Worm (Caenorhabditis elegans) whole organism, midembryonic: Measurements from ENCODE around the gene glna-2.

Experiments
- T22C8.4 ChIP-seq: fragments of 200-800 bp; sonication (Bioruptor generic); IDR thresholded peaks from 2 replicates; pipeline ENCODE4 v1.3.6; 2022; ENCODE audit warnings: missing genetic modification characterization, missing compliant biosample characterization
- cog-1 ChIP-seq: sonication (generic microtip); optimal IDR thresholded peaks from 2 replicates; lab custom pipeline; 2016; ENCODE audit warnings: missing genetic modification characterization, missing compliant biosample characterization
- flt-1 ChIP-seq: fragments of 200-800 bp; sonication (Bioruptor generic); IDR thresholded peaks from 2 replicates; pipeline ENCODE4 v1.3.6; 2022; ENCODE audit warnings: missing genetic modification characterization, missing compliant biosample characterization
- klf-2 ChIP-seq: fragments of 200-800 bp; sonication (Bioruptor generic); conservative IDR thresholded peaks from 2 replicates; pipeline ENCODE4 v1.3.6; 2022; ENCODE audit warnings: missing genetic modification reagents, missing genetic modification characterization, missing compliant biosample characterization
- med-1 ChIP-seq: sonication (generic microtip); optimal IDR thresholded peaks from 2 replicates; lab custom pipeline; 2017; ENCODE audit warnings: missing genetic modification characterization, mild to moderate bottlenecking, missing compliant biosample characterization, antibody characterized with exemption, missing genetic modification reagents; ENCODE audit not compliant: insufficient read depth
- ref-1 ChIP-seq: fragments of 200-800 bp; sonication (Bioruptor generic); conservative IDR thresholded peaks from 2 replicates; pipeline ENCODE4 v1.3.6; 2022; ENCODE audit warnings: missing genetic modification reagents, missing genetic modification characterization, missing compliant biosample characterization
- tab-1 ChIP-seq: fragments of 200-800 bp; sonication (Bioruptor generic); IDR thresholded peaks from 2 replicates; pipeline ENCODE4 v1.3.6; 2022; ENCODE audit warnings: missing genetic modification characterization, missing compliant biosample characterization
- ztf-23 ChIP-seq: fragments of 200-800 bp; sonication (Bioruptor generic); IDR thresholded peaks from 2 replicates; pipeline ENCODE4 v1.3.6; 2022; ENCODE audit warnings: missing genetic modification reagents, missing genetic modification characterization, missing compliant biosample characterization
- ztf-29 ChIP-seq: fragments of 200-800 bp; sonication (Bioruptor generic); IDR thresholded peaks from 2 replicates; pipeline ENCODE4 v1.3.6; 2022; ENCODE audit warnings: missing genetic modification reagents, missing genetic modification characterization, missing compliant biosample characterization

Gene glna-2

ce11 chrII:8015483-8015938, 7.1 kb downstream of the glna-2 start:
- no peak for TF ChIP-seq flt-1
- TF ChIP-seq T22C8.4 (GFP tag; lab: Robert Waterston, UW): 0 out of 2 replicates have a peak, but pooled peaks have one; percentile 13

- no peak for TF ChIP-seq T22C8.4 (GFP tag; lab: Robert Waterston, UW)
- no peak for TF ChIP-seq med-1 (GFP tag; lab: Kevin White, UChicago)
- no peak for TF ChIP-seq ref-1 (GFP tag; lab: Robert Waterston, UW)
- TF ChIP-seq ztf-29 (GFP tag; lab: Robert Waterston, UW): no peak
- TF ChIP-seq klf-2 (GFP tag; lab: Robert Waterston, UW): no peak
- no peak for TF ChIP-seq flt-1
- TF ChIP-seq tab-1 (GFP tag; lab: Robert Waterston, UW): no peak
- no peak for TF ChIP-seq ztf-23 (GFP tag; lab: Robert Waterston, UW)
- no peak for TF ChIP-seq cog-1 (tag; lab: Kevin White, UChicago)
Observed at ce11 chrII:8016167-8016566, 7.7 kb downstream of the glna-2 start.

- no peak for TF ChIP-seq cog-1 (tag; lab: Kevin White, UChicago)
- no peak for TF ChIP-seq T22C8.4 (GFP tag; lab: Robert Waterston, UW)
- TF ChIP-seq med-1 (GFP tag; lab: Kevin White, UChicago): no peak
- no peak for TF ChIP-seq klf-2 (GFP tag; lab: Robert Waterston, UW)
- no peak for TF ChIP-seq ref-1 (GFP tag; lab: Robert Waterston, UW)
- no peak for TF ChIP-seq tab-1 (GFP tag; lab: Robert Waterston, UW)
- TF ChIP-seq ztf-23 (GFP tag; lab: Robert Waterston, UW): no peak
- TF ChIP-seq ztf-29 (GFP tag; lab: Robert Waterston, UW): no peak
- TF ChIP-seq flt-1: no peak
Observed at ce11 chrII:8016761-8017160, 8.3 kb downstream of the glna-2 start.

ce11 chrII:8017380-8017779, 8.9 kb downstream of the glna-2 start, which contains the start of gene zyg-11:
Gene zyg-11, plus strand, starts transcription at chrII:8017680.
- TF ChIP-seq flt-1 (no peak), tab-1 (GFP tag; lab: Robert Waterston, UW) (no peak), ztf-29 (GFP tag; lab: Robert Waterston, UW) (no peak), klf-2 (GFP tag; lab: Robert Waterston, UW) (no peak), med-1 (GFP tag; lab: Kevin White, UChicago) (no peak), T22C8.4 (GFP tag; lab: Robert Waterston, UW) (no peak), cog-1 (tag; lab: Kevin White, UChicago) (no peak), ref-1 (GFP tag; lab: Robert Waterston, UW) (no peak), ztf-23 (GFP tag; lab: Robert Waterston, UW) (no peak)

ce11 chrII:8020580-8021044, 12.2 kb downstream of the glna-2 start:
- TF ChIP-seq T22C8.4 (GFP tag; lab: Robert Waterston, UW) (no peak), cog-1 (tag; lab: Kevin White, UChicago) (no peak), klf-2 (GFP tag; lab: Robert Waterston, UW) (no peak), ztf-23 (GFP tag; lab: Robert Waterston, UW) (no peak), tab-1 (GFP tag; lab: Robert Waterston, UW) (no peak), ztf-29 (GFP tag; lab: Robert Waterston, UW) (no peak), flt-1 (no peak), med-1 (GFP tag; lab: Kevin White, UChicago) (no peak), ref-1 (GFP tag; lab: Robert Waterston, UW) (no peak)

- TF ChIP-seq T22C8.4 (GFP tag; lab: Robert Waterston, UW): no peak
- no peak for TF ChIP-seq flt-1
- TF ChIP-seq med-1 (GFP tag; lab: Kevin White, UChicago): no peak
- no peak for TF ChIP-seq ref-1 (GFP tag; lab: Robert Waterston, UW)
- TF ChIP-seq klf-2 (GFP tag; lab: Robert Waterston, UW): no peak
- no peak for TF ChIP-seq ztf-29 (GFP tag; lab: Robert Waterston, UW)
- TF ChIP-seq ztf-23 (GFP tag; lab: Robert Waterston, UW): no peak
- TF ChIP-seq tab-1 (GFP tag; lab: Robert Waterston, UW): no peak
- TF ChIP-seq cog-1 (tag; lab: Kevin White, UChicago): no peak
Observed at ce11 chrII:8022461-8022860, 14.0 kb downstream of the glna-2 start, which contains the start of gene hda-2. Gene hda-2, minus strand, starts transcription at chrII:8022561.

- TF ChIP-seq med-1 (GFP tag; lab: Kevin White, UChicago) (no peak), ztf-23 (GFP tag; lab: Robert Waterston, UW) (no peak)
Observed at ce11 chrII:8027663-8028062, 19.2 kb downstream of the glna-2 start, which contains the start of gene swsn-7. Gene swsn-7, minus strand, starts transcription at chrII:8027763.

ce11 chrII:8028246-8028694, 19.8 kb downstream of the glna-2 start:
- TF ChIP-seq T22C8.4 (GFP tag; lab: Robert Waterston, UW) (peak; percentile 62), med-1 (GFP tag; lab: Kevin White, UChicago) (no peak), klf-2 (GFP tag; lab: Robert Waterston, UW) (no peak), flt-1 (peak; percentile 74; the same call in 1 of the 2 replicates), ref-1 (GFP tag; lab: Robert Waterston, UW) (no peak), ztf-29 (GFP tag; lab: Robert Waterston, UW) (peak; percentile 60; the same call in 1 of the 2 replicates), tab-1 (GFP tag; lab: Robert Waterston, UW) (no peak), ztf-23 (GFP tag; lab: Robert Waterston, UW) (peak; percentile 79), cog-1 (tag; lab: Kevin White, UChicago) (peak; percentile 77)

- no peak for TF ChIP-seq flt-1
- no peak for TF ChIP-seq tab-1 (GFP tag; lab: Robert Waterston, UW)
- no peak for TF ChIP-seq ref-1 (GFP tag; lab: Robert Waterston, UW)
- TF ChIP-seq med-1 (GFP tag; lab: Kevin White, UChicago): no peak
- no peak for TF ChIP-seq cog-1 (tag; lab: Kevin White, UChicago)
- no peak for TF ChIP-seq T22C8.4 (GFP tag; lab: Robert Waterston, UW)
- TF ChIP-seq ztf-23 (GFP tag; lab: Robert Waterston, UW): no peak
- no peak for TF ChIP-seq klf-2 (GFP tag; lab: Robert Waterston, UW)
- no peak for TF ChIP-seq ztf-29 (GFP tag; lab: Robert Waterston, UW)
Observed at ce11 chrII:8028730-8029129, 20.3 kb downstream of the glna-2 start.
